Fruit fly (Drosophila melanogaster) whole organism, embryonic: Measurements from ENCODE around the gene CG42299.

ENCODE experiments used
- Atf3 ChIP-seq: fragments of 200-800 bp; sonication (Bioruptor generic); optimal IDR thresholded peaks from 3 replicates; lab custom pipeline; 2016; ENCODE audit warnings: missing biosample characterization, missing genetic modification characterization
- Blimp-1 ChIP-seq: fragments of 200-800 bp; sonication (Bioruptor generic); optimal IDR thresholded peaks from 3 replicates; lab custom pipeline; 2018; ENCODE audit warnings: missing biosample characterization, missing genetic modification characterization, mild to moderate bottlenecking, moderate library complexity, missing genetic modification reagents
- CG11398 ChIP-seq: fragments of 200-800 bp; sonication (Bioruptor generic); optimal IDR thresholded peaks from 2 replicates; lab custom pipeline; 2016; ENCODE audit warnings: missing biosample characterization, missing genetic modification characterization
- CG13424 ChIP-seq: fragments of 200-800 bp; sonication (Bioruptor generic); optimal IDR thresholded peaks from 2 replicates; lab custom pipeline; 2019; ENCODE audit warnings: missing biosample characterization, mild to moderate bottlenecking, missing genetic modification characterization, moderate library complexity
- CG15601 ChIP-seq: fragments of 200-800 bp; sonication (Bioruptor generic); optimal IDR thresholded peaks from 3 replicates; lab custom pipeline; 2019; ENCODE audit warnings: missing biosample characterization, mild to moderate bottlenecking, missing genetic modification characterization, moderate library complexity
- CG1602 ChIP-seq: fragments of 200-800 bp; sonication (Bioruptor generic); optimal IDR thresholded peaks from 3 replicates; lab custom pipeline; 2016; ENCODE audit warnings: missing biosample characterization, missing genetic modification characterization
- CG16779 ChIP-seq: fragments of 200-800 bp; sonication (Bioruptor generic); IDR thresholded peaks from 2 replicates; pipeline ENCODE4 v1.3.6; 2022; ENCODE audit warnings: missing biosample characterization, missing genetic modification characterization
- CG17359 ChIP-seq: fragments of 200-800 bp; sonication (Bioruptor generic); optimal IDR thresholded peaks from 3 replicates; lab custom pipeline; 2018; ENCODE audit warnings: missing biosample characterization, mild to moderate bottlenecking, missing genetic modification characterization, moderate library complexity
- CG17385 ChIP-seq: fragments of 200-800 bp; sonication (Bioruptor generic); optimal IDR thresholded peaks from 3 replicates; lab custom pipeline; 2018; ENCODE audit warnings: missing biosample characterization, mild to moderate bottlenecking, missing genetic modification characterization
- CG1792 ChIP-seq: fragments of 200-800 bp; sonication (Bioruptor generic); optimal IDR thresholded peaks from 2 replicates; lab custom pipeline; 2016; ENCODE audit warnings: missing biosample characterization, missing genetic modification characterization
- CG18262 ChIP-seq: fragments of 200-800 bp; optimal IDR thresholded peaks from 3 replicates; lab custom pipeline; 2019; ENCODE audit warnings: missing biosample characterization, mild to moderate bottlenecking, missing genetic modification characterization, moderate library complexity
- CG30431 ChIP-seq: fragments of 200-800 bp; sonication (Bioruptor generic); optimal IDR thresholded peaks from 2 replicates; lab custom pipeline; 2017; ENCODE audit warnings: missing biosample characterization, missing genetic modification characterization
- CG31441 ChIP-seq: fragments of 200-800 bp; sonication (Bioruptor generic); IDR thresholded peaks from 2 replicates; pipeline ENCODE4 v1.3.6; 2022; ENCODE audit warnings: missing biosample characterization, missing genetic modification characterization
- CG42726 ChIP-seq: fragments of 200-800 bp; sonication (Bioruptor generic); IDR thresholded peaks from 2 replicates; pipeline ENCODE4 v1.3.6; 2022; ENCODE audit warnings: missing biosample characterization, missing genetic modification characterization; ENCODE audit not compliant: partially characterized antibody
- CG6791 ChIP-seq: fragments of 200-800 bp; sonication (Bioruptor generic); IDR thresholded peaks from 3 replicates; pipeline ENCODE4 v1.3.6; 2022; ENCODE audit warnings: missing biosample characterization, missing genetic modification characterization; ENCODE audit not compliant: partially characterized antibody
- CG8281 ChIP-seq: fragments of 200-800 bp; sonication (Bioruptor generic); optimal IDR thresholded peaks from 2 replicates; lab custom pipeline; 2018; ENCODE audit warnings: missing biosample characterization, mild to moderate bottlenecking, missing genetic modification characterization, moderate library complexity
- CG8388 ChIP-seq: fragments of 200-800 bp; sonication (Bioruptor generic); optimal IDR thresholded peaks from 2 replicates; lab custom pipeline; 2019; ENCODE audit warnings: missing biosample characterization, mild to moderate bottlenecking, missing genetic modification characterization, moderate library complexity
- CG8924 ChIP-seq: fragments of 200-800 bp; optimal IDR thresholded peaks from 3 replicates; lab custom pipeline; 2019; ENCODE audit warnings: missing biosample characterization, mild to moderate bottlenecking, missing genetic modification characterization, moderate library complexity
- CG9932 ChIP-seq: fragments of 200-800 bp; sonication (Bioruptor generic); IDR thresholded peaks from 2 replicates; pipeline ENCODE4 v1.3.6; 2022; ENCODE audit warnings: missing biosample characterization, missing genetic modification characterization
- Dek ChIP-seq: fragments of 200-800 bp; sonication (Bioruptor generic); optimal IDR thresholded peaks from 3 replicates; lab custom pipeline; 2019; ENCODE audit warnings: missing biosample characterization, mild to moderate bottlenecking, missing genetic modification characterization, moderate library complexity
- Hr51 ChIP-seq, 2 experiments: fragments of 200-800 bp; sonication (Bioruptor generic); optimal IDR thresholded peaks; 2 replicates in 1 of 2; 3 replicates in 1 of 2; lab custom pipeline; 2016 to 2018; ENCODE audit warnings: missing biosample characterization in 2 of 2, missing genetic modification characterization in 2 of 2, mild to moderate bottlenecking in 1 of 2, moderate library complexity in 1 of 2
- Lpt ChIP-seq: fragments of >200 bp; optimal IDR thresholded peaks from 2 replicates; lab custom pipeline; 2018; ENCODE audit warnings: missing biosample characterization, missing genetic modification characterization
- MESR4 ChIP-seq: fragments of 200-800 bp; sonication (Bioruptor generic); optimal IDR thresholded peaks from 2 replicates; lab custom pipeline; 2018; ENCODE audit warnings: missing biosample characterization, mild to moderate bottlenecking, missing genetic modification characterization, moderate library complexity
- Med ChIP-seq: fragments of 200-800 bp; sonication (Bioruptor generic); peaks from one replicate; lab custom pipeline; 2016; ENCODE audit warnings: missing biosample characterization, missing genetic modification characterization, mild to moderate bottlenecking, inconsistent platforms, moderate library complexity
- Optix ChIP-seq: fragments of 200-800 bp; sonication (Bioruptor generic); IDR thresholded peaks from 3 replicates; pipeline ENCODE4 v1.3.6; 2022; ENCODE audit warnings: missing biosample characterization, missing genetic modification characterization
- Pdp1 ChIP-seq, 2 experiments: fragments of 200-800 bp; sonication (Bioruptor generic); optimal IDR thresholded peaks; 3 replicates each; lab custom pipeline; 2016; ENCODE audit warnings: missing biosample characterization in 2 of 2, missing genetic modification characterization in 2 of 2, mild to moderate bottlenecking in 1 of 2, moderate library complexity in 1 of 2
- Rx ChIP-seq: fragments of 200-800 bp; sonication (Bioruptor generic); IDR thresholded peaks from 2 replicates; pipeline ENCODE4 v1.3.6; 2022; ENCODE audit warnings: missing biosample characterization, missing genetic modification characterization
- Xrp1 ChIP-seq: fragments of 200-800 bp; sonication (Bioruptor generic); IDR thresholded peaks from 2 replicates; pipeline ENCODE4 v1.3.6; 2022; ENCODE audit warnings: missing biosample characterization, missing genetic modification characterization
- ap ChIP-seq: fragments of 200-800 bp; sonication (Bioruptor generic); IDR thresholded peaks from 2 replicates; pipeline ENCODE4 v1.3.6; 2022; ENCODE audit warnings: missing biosample characterization, missing genetic modification characterization
- ash1 ChIP-seq: fragments of 200-800 bp; sonication (Bioruptor generic); optimal IDR thresholded peaks from 2 replicates; lab custom pipeline; 2018; ENCODE audit warnings: missing biosample characterization, mild to moderate bottlenecking, missing genetic modification characterization
- bigmax ChIP-seq: fragments of 200-800 bp; sonication (Bioruptor generic); optimal IDR thresholded peaks from 2 replicates; lab custom pipeline; 2018; ENCODE audit warnings: missing biosample characterization, mild to moderate bottlenecking, missing genetic modification characterization
- chm ChIP-seq: fragments of 200-800 bp; sonication (Bioruptor generic); IDR thresholded peaks from 2 replicates; pipeline ENCODE4 v1.3.6; 2022; ENCODE audit warnings: missing biosample characterization, missing genetic modification characterization
- dan ChIP-seq: fragments of 200-800 bp; sonication (Bioruptor generic); IDR thresholded peaks from 2 replicates; pipeline ENCODE4 v1.3.6; 2022; ENCODE audit warnings: missing biosample characterization, missing genetic modification characterization
- dysf ChIP-seq: fragments of 200-800 bp; sonication (Bioruptor generic); IDR thresholded peaks from 3 replicates; pipeline ENCODE4 v1.3.6; 2022; ENCODE audit warnings: missing biosample characterization, missing genetic modification characterization
- gem ChIP-seq: fragments of 200-800 bp; sonication (Bioruptor generic); optimal IDR thresholded peaks from 2 replicates; lab custom pipeline; 2019; ENCODE audit warnings: missing biosample characterization, mild to moderate bottlenecking, missing genetic modification characterization, moderate library complexity
- ken ChIP-seq: fragments of 200-800 bp; sonication (Bioruptor generic); IDR thresholded peaks from 3 replicates; pipeline ENCODE4 v1.3.6; 2022; ENCODE audit warnings: missing biosample characterization, missing genetic modification characterization
- pho ChIP-seq: fragments of 200-800 bp; sonication (Bioruptor generic); optimal IDR thresholded peaks from 2 replicates; lab custom pipeline; 2016; ENCODE audit warnings: missing biosample characterization, missing genetic modification characterization
- pita ChIP-seq: fragments of 200-800 bp; sonication (Bioruptor generic); optimal IDR thresholded peaks from 2 replicates; lab custom pipeline; 2017; ENCODE audit warnings: missing biosample characterization, mild to moderate bottlenecking, missing genetic modification characterization
- prd ChIP-seq, 3 experiments: fragments of >200 bp in 2 of 3; fragments of 200-800 bp in 1 of 3; sonication (Bioruptor generic) in 1 of 3; optimal IDR thresholded peaks in 2 of 3; IDR thresholded peaks in 1 of 3; 2 replicates in 2 of 3; 3 replicates in 1 of 3; pipeline versions ENCODE4 v1.3.6 to Lab custom; 2017 to 2022; ENCODE audit warnings: missing biosample characterization in 1 of 3, missing genetic modification characterization in 1 of 3
- ranshi ChIP-seq: fragments of 200-800 bp; sonication (Bioruptor generic); IDR thresholded peaks from 2 replicates; pipeline ENCODE4 v1.3.6; 2022; ENCODE audit warnings: missing biosample characterization, missing genetic modification characterization
- rib ChIP-seq: fragments of 200-800 bp; sonication (Bioruptor generic); IDR thresholded peaks from 2 replicates; pipeline ENCODE4 v1.3.6; 2022; ENCODE audit warnings: missing biosample characterization, missing genetic modification characterization
- row ChIP-seq: fragments of 200-800 bp; sonication (Bioruptor generic); IDR thresholded peaks from 3 replicates; pipeline ENCODE4 v1.3.6; 2022; ENCODE audit warnings: missing biosample characterization, missing genetic modification characterization
- ttk ChIP-seq: fragments of 200-800 bp; sonication (Bioruptor generic); IDR thresholded peaks from 2 replicates; pipeline ENCODE4 v2.1.2; 2022; ENCODE audit warnings: missing biosample characterization, missing genetic modification characterization
- tup ChIP-seq: fragments of 200-800 bp; sonication (Bioruptor generic); optimal IDR thresholded peaks from 2 replicates; lab custom pipeline; 2016; ENCODE audit warnings: missing biosample characterization, mild to moderate bottlenecking, missing genetic modification characterization, moderate library complexity
- tx ChIP-seq: fragments of 200-800 bp; sonication (Bioruptor generic); optimal IDR thresholded peaks from 2 replicates; lab custom pipeline; 2016; ENCODE audit warnings: missing biosample characterization, missing genetic modification characterization
- vvl ChIP-seq: fragments of 200-800 bp; sonication (Bioruptor generic); IDR thresholded peaks from 2 replicates; pipeline ENCODE4 v1.3.6; 2022; ENCODE audit warnings: missing biosample characterization, missing genetic modification characterization
- zen ChIP-seq: fragments of 200-800 bp; sonication (Bioruptor generic); optimal IDR thresholded peaks from 3 replicates; lab custom pipeline; 2018; ENCODE audit warnings: missing biosample characterization, mild to moderate bottlenecking, missing genetic modification characterization, moderate library complexity

CG42299 gene

dm6 chrX:15617916-15618315 lies 42.4 kb upstream of the CG42299 start (continued):
- peak in 1 of 2 experiments; percentile 36 for TF ChIP-seq Hr51 (GFP tag; optimal IDR thresholded peaks at IDR 0.05; lab: Kevin White, UChicago)
- no peak for TF ChIP-seq prd (optimal IDR thresholded peaks at IDR 0.05; lab: Kevin White, UChicago)
- TF ChIP-seq prd (GFP tag; IDR thresholded peaks at IDR 0.05; lab: Robert Waterston, UW), result peak; percentile 74
- peak; percentile 54; the same call in 1 of the 3 replicates for TF ChIP-seq ken
- TF ChIP-seq CG6791, result no peak
- TF ChIP-seq ranshi (GFP tag; lab: Robert Waterston, UW), result 0 out of 2 replicates have a peak, but pooled peaks have one; percentile 47
- TF ChIP-seq Atf3, result no peak
- peak; percentile 55; the same call in 1 of the 2 replicates for TF ChIP-seq ttk
- TF ChIP-seq CG18262 (tag; lab: Kevin White, UChicago), result peak; percentile 65
- TF ChIP-seq Med, result peak; percentile 13
- no peak for TF ChIP-seq CG1792 (GFP tag; lab: Kevin White, UChicago)
- TF ChIP-seq CG13424 (tag; lab: Kevin White, UChicago), result peak; percentile 5
- TF ChIP-seq dan (GFP tag; lab: Robert Waterston, UW), result no peak
- TF ChIP-seq Dek, result no peak
- peak; percentile 16 for TF ChIP-seq CG8924 (tag; lab: Kevin White, UChicago)
- TF ChIP-seq Lpt, result no peak
- TF ChIP-seq CG16779 (GFP tag; lab: Robert Waterston, UW), result no peak
- TF ChIP-seq Pdp1 (GFP tag; optimal IDR thresholded peaks at IDR 0.05; lab: Kevin White, UChicago), result no peak
- TF ChIP-seq MESR4, result no peak
- no peak for TF ChIP-seq pita (GFP tag; lab: Kevin White, UChicago)
- peak; percentile 59; the same call in 2 of the 3 replicates for TF ChIP-seq row (GFP tag; lab: Robert Waterston, UW)
- TF ChIP-seq CG11398 (GFP tag; lab: Kevin White, UChicago), result no peak
- TF ChIP-seq CG8281 (tag; lab: Kevin White, UChicago), result no peak
- peak; percentile 79 for TF ChIP-seq Xrp1 (GFP tag; lab: Robert Waterston, UW)
- TF ChIP-seq CG15601 (tag; lab: Kevin White, UChicago), result peak; percentile 13
- peak; percentile 57; the same call in 1 of the 2 replicates for TF ChIP-seq chm (GFP tag; lab: Robert Waterston, UW)
- peak; percentile 66 for TF ChIP-seq gem
- no peak for TF ChIP-seq ash1 (GFP tag; lab: Kevin White, UChicago)
- TF ChIP-seq CG31441, result peak; percentile 39; the same call in 1 of the 2 replicates
- 0 out of 3 replicates have a peak, but pooled peaks have one; percentile 55 for TF ChIP-seq Optix (GFP tag; lab: Robert Waterston, UW)
- TF ChIP-seq CG17359 (tag; lab: Kevin White, UChicago), result peak; percentile 53
- no peak for TF ChIP-seq CG42726 (GFP tag; lab: Robert Waterston, UW)
- peak; percentile 47; the same call in 1 of the 2 replicates for TF ChIP-seq ap (GFP tag; lab: Robert Waterston, UW)
- no peak for TF ChIP-seq bigmax (GFP tag; lab: Kevin White, UChicago)
- peak; percentile 64 for TF ChIP-seq vvl (GFP tag; lab: Robert Waterston, UW)
- peak; percentile 2 for TF ChIP-seq CG30431 (GFP tag; lab: Kevin White, UChicago)
- TF ChIP-seq tx (GFP tag; lab: Kevin White, UChicago), result no peak
- no peak for TF ChIP-seq tup
- peak; percentile 18 for TF ChIP-seq CG1602
- TF ChIP-seq CG9932, result no peak
- no peak for TF ChIP-seq pho (GFP tag; lab: Kevin White, UChicago)
- TF ChIP-seq Rx (GFP tag; lab: Robert Waterston, UW), result 0 out of 2 replicates have a peak, but pooled peaks have one; percentile 22
- no peak for TF ChIP-seq rib (GFP tag; lab: Robert Waterston, UW)
- TF ChIP-seq dysf (GFP tag; lab: Robert Waterston, UW), result peak; percentile 45; the same call in 1 of the 3 replicates
- TF ChIP-seq CG8388 (GFP tag; lab: Kevin White, UChicago), result peak; percentile 42
- peak; percentile 49 for TF ChIP-seq Blimp-1 (GFP tag; lab: Kevin White, UChicago)
- TF ChIP-seq zen (tag; lab: Kevin White, UChicago), result peak; percentile 49
- TF ChIP-seq CG17385 (GFP tag; lab: Kevin White, UChicago), result peak; percentile 11
